Fruit fly (Drosophila melanogaster) ovary, adult (tissue): ENCODE results near the gene GC1.
"Not testable (repeated sequence)": the region's sequence is repeated elsewhere in the genome, so short reads cannot be mapped to it uniquely, and the experiment has no call there.

Source experiments
- CG17801 ChIP-seq: fragments of 200-800 bp; optimal IDR thresholded peaks from 2 replicates; lab custom pipeline; 2019; ENCODE audit warnings: missing biosample characterization, mild to moderate bottlenecking, missing genetic modification characterization, moderate library complexity; ENCODE audit not compliant: partially characterized antibody

Gene GC1

DNA sequence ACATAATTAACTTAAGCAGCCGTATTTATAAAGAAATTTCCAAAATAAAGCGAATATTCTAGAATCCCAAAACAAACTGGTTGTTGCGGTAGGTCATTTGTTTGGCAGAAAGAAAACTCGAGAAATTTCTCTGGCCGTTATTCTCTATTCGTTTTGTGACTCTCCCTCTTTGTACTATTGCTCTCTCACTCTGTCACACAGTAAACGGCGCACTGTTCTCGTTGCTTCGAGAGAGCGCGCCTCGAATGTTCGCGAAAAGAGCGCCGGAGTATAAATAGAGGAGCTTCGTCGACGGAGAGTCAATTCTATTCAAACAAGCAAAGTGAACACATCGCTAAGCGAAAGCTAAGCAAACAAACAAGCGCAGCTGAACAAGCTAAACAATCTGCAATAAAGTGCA is 9.3 kb upstream of the GC1 start, which contains the start of gene Hsp70Ab:
TSS of gene Hsp70Ab (plus strand) at position 301 of the 400 bp plus-strand sequence.
- TF ChIP-seq CG17801 = not testable (repeated sequence)

DNA sequence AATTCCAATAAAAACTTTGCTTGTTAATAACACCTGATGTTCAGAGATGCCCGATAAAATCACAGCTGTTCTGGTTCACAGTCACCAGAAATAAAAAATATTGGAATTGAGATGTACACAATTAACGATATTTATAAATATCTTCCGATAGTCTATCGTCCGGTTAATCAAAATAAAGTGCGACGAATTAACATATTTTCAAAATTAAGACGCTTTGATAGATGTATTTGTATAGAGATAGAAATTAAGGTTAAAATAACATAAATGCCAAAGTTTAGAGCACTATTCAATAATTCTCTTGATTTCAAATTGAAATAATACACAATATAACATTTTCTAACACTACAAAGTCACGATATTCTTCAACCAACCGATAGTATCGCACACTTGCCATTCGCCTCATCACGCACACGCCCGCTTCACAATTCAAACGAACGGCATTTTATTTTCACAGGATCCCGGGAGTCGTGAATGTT is 4.7 kb upstream of the GC1 start, which contains the start of the genes CG3281 and aurA:
TSS of gene CG3281 (minus strand) at position 67 of the 476 bp plus-strand sequence.
TSS of gene aurA (plus strand) at position 386 of the 476 bp plus-strand sequence.
- peak; percentile 77 for TF ChIP-seq CG17801

DNA sequence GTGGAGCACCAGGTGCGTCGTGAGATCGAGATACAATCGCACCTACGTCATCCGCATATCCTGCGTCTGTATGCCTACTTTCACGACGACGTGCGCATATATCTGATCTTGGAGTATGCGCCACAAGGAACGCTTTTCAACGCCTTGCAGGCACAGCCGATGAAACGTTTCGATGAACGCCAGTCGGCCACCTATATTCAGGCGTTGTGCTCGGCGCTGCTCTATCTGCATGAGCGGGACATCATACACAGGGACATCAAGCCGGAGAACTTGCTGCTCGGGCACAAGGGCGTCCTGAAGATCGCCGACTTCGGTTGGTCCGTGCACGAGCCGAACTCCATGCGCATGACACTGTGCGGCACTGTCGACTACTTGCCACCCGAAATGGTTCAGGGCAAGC is 3.5 kb upstream of the GC1 start:
- TF ChIP-seq CG17801 = no peak

DNA sequence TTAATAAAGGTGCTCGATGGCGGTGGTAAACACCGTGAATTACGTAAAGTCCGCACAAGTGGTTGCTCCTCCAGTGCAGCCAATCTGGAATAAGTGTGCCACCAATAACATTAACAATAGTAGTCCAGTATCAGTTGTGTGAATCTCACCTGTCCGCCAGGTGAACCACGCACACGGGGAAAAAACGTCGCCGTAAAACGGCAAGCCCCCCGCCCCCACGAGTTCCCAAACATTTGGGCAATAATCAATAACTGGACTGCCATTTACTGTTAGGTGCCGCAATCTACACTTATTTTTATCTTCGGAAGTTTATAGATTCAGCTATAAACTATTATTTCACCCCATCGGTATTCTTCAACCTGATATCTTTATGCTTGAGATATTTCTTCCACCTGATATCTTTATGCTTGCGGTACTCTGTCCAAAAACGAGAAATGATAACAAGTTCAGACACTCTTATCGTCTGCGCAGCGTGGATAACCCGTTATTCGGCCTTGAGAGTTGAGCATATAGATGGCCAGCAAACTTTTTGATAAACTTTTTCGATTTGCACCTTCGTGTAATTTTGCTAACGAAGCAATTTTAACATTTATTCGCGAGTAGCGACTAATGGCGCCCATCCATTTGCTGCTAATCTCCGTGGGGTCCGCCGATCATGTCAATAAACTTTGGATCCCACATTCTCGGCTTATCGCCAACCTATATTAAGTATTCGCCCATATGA is 684 bp downstream of the GC1 start:
- no peak for TF ChIP-seq CG17801

dm6 chr3R:11969217-11969616 is 1.7 kb downstream of the GC1 start:
- no peak for TF ChIP-seq CG17801

dm6 chr3R:11971394-11971793 is 3.9 kb downstream of the GC1 start, which contains the start of gene GC2:
Gene GC2 (plus strand): TSS chr3R:11971694.
- no peak for TF ChIP-seq CG17801

- no peak for TF ChIP-seq CG17801
These were observed 6.3 kb downstream of the GC1 start for dm6 chr3R:11973826-11974225.

DNA sequence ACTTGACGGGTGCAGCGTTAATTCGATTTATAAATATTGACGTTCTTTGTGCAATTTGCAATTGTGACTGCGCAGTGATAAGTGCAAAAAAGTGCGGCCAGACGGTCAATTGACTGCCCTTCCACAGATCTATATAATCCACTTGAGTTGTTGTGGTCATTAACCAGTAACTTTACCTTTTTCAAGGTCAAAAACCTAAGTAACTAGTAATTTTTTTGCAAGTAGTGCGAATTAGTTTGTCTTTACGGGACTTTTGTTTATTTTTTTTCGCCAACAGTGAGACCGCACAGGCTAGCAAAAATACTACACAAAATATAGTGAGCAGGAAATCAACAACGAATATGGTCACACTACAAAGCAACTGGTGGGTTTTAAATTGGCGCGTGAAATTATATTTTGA is 7.1 kb downstream of the GC1 start, which contains the start of gene Tango9:
TSS of gene Tango9 (minus strand) at position 280 of the 400 bp plus-strand sequence.
- TF ChIP-seq CG17801 = peak; percentile 39

DNA sequence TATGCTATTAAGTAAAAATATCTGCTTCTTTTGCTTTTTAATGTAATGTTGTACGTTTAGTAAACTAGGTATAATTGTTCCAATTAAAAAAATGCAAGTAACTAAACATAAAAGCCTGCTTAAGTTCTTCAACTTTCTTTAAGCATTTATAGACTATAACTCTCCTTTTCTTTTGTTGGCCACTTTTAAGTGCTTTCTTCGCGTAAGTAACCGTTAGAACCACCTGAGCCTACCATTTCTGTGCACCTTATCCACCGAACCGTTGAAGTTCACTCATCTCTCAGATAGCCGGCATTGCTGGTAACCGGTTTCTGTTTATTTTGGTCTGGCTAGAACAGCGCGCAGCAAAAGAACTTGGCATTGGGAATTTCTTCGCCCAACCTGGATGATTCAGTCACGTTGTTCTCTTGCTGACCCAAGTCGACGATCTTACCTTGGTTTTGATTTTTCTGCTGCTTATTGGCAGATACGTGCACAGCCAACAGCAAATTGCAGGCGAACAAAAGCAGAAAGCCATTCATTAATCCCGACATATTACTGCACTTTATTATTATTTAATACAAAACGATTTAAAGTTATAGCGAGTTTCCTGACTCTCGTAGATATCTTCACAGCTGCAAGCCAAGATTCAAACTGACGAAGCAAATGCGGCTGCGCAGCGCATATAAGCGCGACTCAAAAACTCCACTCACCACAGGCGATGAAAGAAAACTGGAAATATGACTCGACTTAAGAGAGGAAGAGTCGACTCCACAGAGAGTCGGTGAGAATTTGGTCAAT is 9.2 kb downstream of the GC1 start, which contains the start of gene CG10005:
TSS of gene CG10005 (minus strand) at position 642 of the 780 bp plus-strand sequence.
- no peak for TF ChIP-seq CG17801

DNA sequence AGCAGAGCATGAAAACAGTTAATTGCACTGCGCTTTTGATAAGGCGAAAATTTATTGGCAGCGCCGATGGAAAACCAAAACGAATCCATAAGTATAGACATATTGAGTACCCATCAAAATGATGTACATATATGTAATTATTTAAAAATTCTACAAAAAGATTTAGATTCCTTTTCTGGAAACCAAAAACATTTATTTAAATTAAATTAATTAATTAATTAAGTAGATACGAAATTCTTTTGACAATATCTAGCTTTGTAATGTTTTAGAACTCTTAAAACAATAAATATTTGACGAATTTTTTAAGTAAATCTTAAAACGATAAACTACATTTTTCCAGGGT is 9.8 kb downstream of the GC1 start:
- TF ChIP-seq CG17801 = no peak

dm6 chr3R:11978278-11978677 is 10.8 kb downstream of the GC1 start:
- TF ChIP-seq CG17801 = no peak

- peak; percentile 11 for TF ChIP-seq CG17801
These were observed 12.5 kb downstream of the GC1 start, which contains the start of gene CG18547 for dm6 chr3R:11979879-11980571. Gene CG18547 (minus strand): TSS chr3R:11980390.

DNA sequence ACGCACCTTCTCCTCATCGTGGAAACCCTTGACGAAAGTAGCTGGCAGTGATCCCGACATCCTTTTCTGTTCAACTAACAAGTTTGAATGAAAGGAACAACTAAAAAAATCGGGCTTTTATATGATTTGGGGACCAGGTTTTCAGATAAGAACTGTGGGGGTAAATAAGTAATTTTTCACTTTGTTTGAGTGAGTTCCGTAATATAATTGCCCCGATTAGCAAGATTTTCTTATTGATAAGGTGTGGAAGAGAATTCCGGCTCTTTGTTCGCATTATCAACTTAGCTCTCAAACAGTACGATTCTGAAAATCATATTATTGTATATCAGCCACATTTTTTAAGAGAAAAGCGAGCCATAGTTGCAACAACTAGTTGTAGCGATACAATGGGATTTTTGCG is 14.5 kb downstream of the GC1 start, which contains the start of gene CG12224:
TSS of gene CG12224 (minus strand) at position 101 of the 400 bp plus-strand sequence.
- TF ChIP-seq CG17801 = no peak

DNA sequence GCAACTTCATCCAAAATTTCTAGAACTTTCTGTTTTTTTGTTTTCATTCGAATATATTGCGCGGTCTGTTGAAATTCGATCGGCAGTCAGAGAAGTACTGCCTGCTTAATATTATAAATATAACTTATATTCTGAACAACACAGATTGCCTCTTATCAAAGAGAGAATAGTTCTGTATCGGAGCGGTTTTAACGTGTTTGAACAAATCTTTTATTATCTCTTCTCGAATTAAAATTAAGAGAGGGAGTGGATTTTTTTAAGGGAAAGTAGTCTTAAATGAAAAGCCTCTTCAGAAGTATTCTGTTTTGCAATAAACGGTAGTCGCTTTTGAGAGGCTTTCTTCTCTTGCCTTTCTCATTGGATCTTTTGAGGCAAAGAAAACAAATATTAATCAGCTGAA is 15.0 kb downstream of the GC1 start:
- no peak for TF ChIP-seq CG17801

DNA sequence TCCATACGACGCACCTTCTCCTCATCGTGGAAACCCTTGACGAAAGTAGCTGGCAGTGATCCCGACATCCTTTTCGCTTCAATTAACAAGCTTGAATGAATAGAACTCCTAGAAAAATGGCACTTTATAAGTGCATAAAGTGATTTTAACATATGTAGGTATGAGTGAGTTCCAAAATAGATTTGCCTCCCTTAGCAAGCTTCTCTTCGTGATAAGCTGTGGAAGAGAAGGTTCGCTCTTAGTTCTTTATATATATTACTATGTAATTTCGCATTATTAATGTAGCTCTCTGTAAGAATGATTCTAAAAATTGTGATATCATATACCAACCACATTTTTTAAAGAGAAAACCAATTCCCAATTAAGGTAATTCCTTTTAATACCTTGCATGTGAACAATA is 16.9 kb downstream of the GC1 start, which contains the start of gene CG3397:
TSS of gene CG3397 (minus strand) at position 101 of the 400 bp plus-strand sequence.
- TF ChIP-seq CG17801 = no peak

DNA sequence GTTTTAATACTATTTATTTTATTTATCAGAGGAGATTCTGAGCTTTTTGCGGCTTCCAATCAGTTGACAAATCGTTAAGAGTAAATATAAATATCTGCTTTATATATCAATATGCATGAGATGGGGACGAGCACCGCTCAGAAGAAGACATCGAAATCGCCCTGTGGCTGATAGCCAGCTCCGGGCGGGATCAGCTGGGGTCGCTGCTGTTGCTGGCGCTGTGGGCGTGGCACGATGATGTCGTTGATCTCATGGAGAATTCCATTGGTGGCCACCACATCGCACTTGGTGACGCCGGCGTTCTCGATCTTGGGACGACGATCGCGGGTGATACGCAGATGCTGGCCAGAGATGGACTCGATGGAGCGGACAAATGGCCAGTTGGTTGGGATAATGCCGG is 17.4 kb downstream of the GC1 start:
- no peak for TF ChIP-seq CG17801
